Fruit fly (Drosophila melanogaster) whole organism, adult: ENCODE measurements around the gene CG7453.

ENCODE experiments used
- CG11617 ChIP-seq: fragments of 200-800 bp; sonication (Bioruptor generic); optimal IDR thresholded peaks from 2 replicates; lab custom pipeline; 2017; ENCODE audit warnings: mild to moderate bottlenecking, missing biosample characterization, missing genetic modification reagents, missing genetic modification characterization
- CG33017 ChIP-seq: fragments of 200-800 bp; sonication (Bioruptor generic); optimal IDR thresholded peaks from 2 replicates; lab custom pipeline; 2018; ENCODE audit warnings: missing biosample characterization, mild to moderate bottlenecking, missing genetic modification characterization, moderate library complexity
- CG7101 ChIP-seq: fragments of 200-800 bp; sonication (Bioruptor generic); optimal IDR thresholded peaks from 2 replicates; lab custom pipeline; 2018; ENCODE audit warnings: missing biosample characterization, mild to moderate bottlenecking, missing genetic modification characterization, moderate library complexity
- Clk ChIP-seq: fragments of 200-800 bp; sonication (Bioruptor generic); optimal IDR thresholded peaks from 2 replicates; lab custom pipeline; 2017; ENCODE audit warnings: missing biosample characterization, missing genetic modification characterization
- cnc ChIP-seq, 2 experiments: fragments of >200 bp; optimal IDR thresholded peaks; 2 replicates each; lab custom pipeline; 2017
- kay ChIP-seq: fragments of 200-800 bp; sonication (Bioruptor generic); peaks from one replicate; lab custom pipeline; 2016; ENCODE audit warnings: missing biosample characterization, missing genetic modification characterization, borderline replicate concordance
- ovo ChIP-seq: fragments of 200-800 bp; sonication (Bioruptor generic); optimal IDR thresholded peaks from 2 replicates; lab custom pipeline; 2016; ENCODE audit warnings: missing biosample characterization, missing genetic modification characterization
- pad ChIP-seq: fragments of 200-800 bp; sonication (Bioruptor generic); optimal IDR thresholded peaks from 3 replicates; lab custom pipeline; 2017; ENCODE audit warnings: missing biosample characterization, missing genetic modification characterization, mild to moderate bottlenecking, moderate library complexity, missing genetic modification reagents
- tj ChIP-seq: fragments of 200-800 bp; sonication (Bioruptor generic); optimal IDR thresholded peaks from 3 replicates; lab custom pipeline; 2017; ENCODE audit warnings: missing biosample characterization, mild to moderate bottlenecking, missing genetic modification characterization, moderate library complexity

DNA sequence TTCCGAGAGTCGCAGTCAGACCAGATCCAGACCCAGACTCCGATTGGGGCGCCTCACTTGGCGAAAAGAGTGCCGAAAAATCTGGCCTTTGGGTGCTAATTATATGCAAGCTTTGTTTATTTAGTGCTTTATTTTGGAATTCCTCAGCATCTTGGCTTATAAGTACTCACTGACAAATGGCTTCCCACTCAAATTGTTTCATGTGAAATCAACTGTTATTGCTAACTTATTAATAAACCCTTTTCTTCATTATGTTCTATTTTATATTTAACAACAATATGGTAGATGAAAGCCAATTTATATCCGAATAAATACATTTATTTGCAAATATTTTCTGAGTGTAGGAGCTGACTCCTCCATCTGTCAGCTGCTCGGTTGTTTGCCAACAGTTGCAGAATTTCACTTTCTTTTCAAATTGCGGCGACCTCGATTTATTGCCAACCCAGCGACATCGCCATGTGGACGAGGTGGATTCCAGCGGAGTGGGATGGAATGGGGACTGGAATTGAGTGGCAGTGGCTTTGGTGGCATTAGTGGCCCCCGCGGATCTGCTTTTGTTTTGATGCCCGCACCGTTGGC, 50.0 kb downstream of the CG7453 start:
- TF ChIP-seq cnc (optimal IDR thresholded peaks at IDR 0.05; lab: Kevin White, UChicago) (no peak), CG7101 (tag; lab: Kevin White, UChicago) (no peak), Clk (no peak), tj (GFP tag; lab: Kevin White, UChicago) (no peak), CG11617 (GFP tag; lab: Kevin White, UChicago) (no peak), CG33017 (tag; lab: Kevin White, UChicago) (no peak), kay (GFP tag; lab: Kevin White, UChicago) (no peak), pad (GFP tag; lab: Kevin White, UChicago) (no peak), ovo (GFP tag; lab: Kevin White, UChicago) (no peak)
